Fruit fly (Drosophila melanogaster): ENCODE data around the gene CG15765.

Gene CG15765

dm6 chrX:5768602-5769251 is 49.6 kb upstream of the CG15765 start (continued):
- TF ChIP-seq dan (GFP tag; IDR thresholded peaks at IDR 0.05) (no peak), bowl (GFP tag; IDR thresholded peaks at IDR 0.05) (no peak), jumu (GFP tag; optimal IDR thresholded peaks at IDR 0.05) (no peak), Dbx (GFP tag; IDR thresholded peaks at IDR 0.05) (no peak), ash1 (GFP tag; optimal IDR thresholded peaks at IDR 0.05) (no peak), disco-r (GFP tag; optimal IDR thresholded peaks at IDR 0.05) (no peak), CG1529 (GFP tag; optimal IDR thresholded peaks at IDR 0.05) (no peak), eve (GFP tag; optimal IDR thresholded peaks at IDR 0.05) (peak in 1 of 2 experiments; percentile 21), Xrp1 (GFP tag; IDR thresholded peaks at IDR 0.05) (peak; percentile 41; the same call in 1 of the 2 replicates), tin (GFP tag; optimal IDR thresholded peaks at IDR 0.05) (no peak), CG17912 (GFP tag; optimal IDR thresholded peaks at IDR 0.05) (no peak), zen2 (GFP tag; IDR thresholded peaks at IDR 0.05; ENCODE audit: partially characterized antibody) (no peak), gfzf (GFP tag; optimal IDR thresholded peaks at IDR 0.05) (no peak), Hmr (GFP tag; optimal IDR thresholded peaks at IDR 0.05) (no peak), CG4424 (GFP tag; optimal IDR thresholded peaks at IDR 0.05) (no peak), BEAF-32 (GFP tag; optimal IDR thresholded peaks at IDR 0.05) (no peak), CG11504 (tag; optimal IDR thresholded peaks at IDR 0.05) (no peak), Hr3 (GFP tag; optimal IDR thresholded peaks at IDR 0.05) (no peak), YL-1 (GFP tag; optimal IDR thresholded peaks at IDR 0.05) (no peak), CG32772 (GFP tag; IDR thresholded peaks at IDR 0.05) (no peak), CG3838 (GFP tag; optimal IDR thresholded peaks at IDR 0.05) (no peak), CG8089 (GFP tag; optimal IDR thresholded peaks at IDR 0.05) (no peak), CG8359 (GFP tag; optimal IDR thresholded peaks at IDR 0.05; ENCODE audit: borderline replicate concordance) (no peak), klu (GFP tag; IDR thresholded peaks at IDR 0.05) (no peak), cwo (GFP tag; optimal IDR thresholded peaks at IDR 0.05) (no peak), CG17568 (GFP tag; optimal IDR thresholded peaks at IDR 0.05) (no peak), esg (GFP tag; conservative IDR thresholded peaks at IDR 0.05) (no peak), CG2116 (GFP tag; optimal IDR thresholded peaks at IDR 0.05) (no peak), nom (GFP tag; optimal IDR thresholded peaks at IDR 0.05) (peak; percentile 87), Blimp-1 (GFP tag; optimal IDR thresholded peaks at IDR 0.05) (peak; percentile 53), CG2199 (GFP tag; IDR thresholded peaks at IDR 0.05) (no peak), CG15269 (tag; optimal IDR thresholded peaks at IDR 0.05) (no peak), CG1603 (tag; optimal IDR thresholded peaks at IDR 0.05) (no peak), cg (GFP tag; optimal IDR thresholded peaks at IDR 0.05) (no peak)

dm6 chrX:5770730-5771181 is 47.6 kb upstream of the CG15765 start, which contains the start of gene CG3097:
TSS of gene CG3097 (minus strand) at chrX:5770780.
- TF ChIP-seq sna (GFP tag; IDR thresholded peaks at IDR 0.05; ENCODE audit: partially characterized antibody), result peak; percentile 46; the same call in 1 of the 2 replicates
- TF ChIP-seq CG3065 (GFP tag; optimal IDR thresholded peaks at IDR 0.05), result peak; percentile 86
- TF ChIP-seq crol (GFP tag; IDR thresholded peaks at IDR 0.05), result peak; percentile 100
- no peak for TF ChIP-seq pum (GFP tag; optimal IDR thresholded peaks at IDR 0.05)
- no peak for TF ChIP-seq CG4707 (GFP tag; optimal IDR thresholded peaks at IDR 0.05)
- TF ChIP-seq amos (GFP tag; IDR thresholded peaks at IDR 0.05; ENCODE audit: partially characterized antibody), result peak; percentile 13; the same call in 1 of the 2 replicates
- peak; percentile 55; the same call in 2 of the 3 replicates for TF ChIP-seq ci (GFP tag; IDR thresholded peaks at IDR 0.05)
- TF ChIP-seq Hr78 (GFP tag; optimal IDR thresholded peaks at IDR 0.05), result peak in 1 of 2 experiments; percentile 40
- peak; percentile 29; the same call in 1 of the 3 replicates for TF ChIP-seq gce (GFP tag; IDR thresholded peaks at IDR 0.05)
- TF ChIP-seq klu (GFP tag; IDR thresholded peaks at IDR 0.05), result peak; percentile 76
- TF ChIP-seq ken (GFP tag; IDR thresholded peaks at IDR 0.05), result 0 out of 3 replicates have a peak, but pooled peaks have one; percentile 28
- TF ChIP-seq CG4328 (GFP tag; optimal IDR thresholded peaks at IDR 0.05), result no peak
- peak; percentile 83 for TF ChIP-seq CG4360 (GFP tag; IDR thresholded peaks at IDR 0.05)
- peak; percentile 99 for TF ChIP-seq z (GFP tag; IDR thresholded peaks at IDR 0.05)
- TF ChIP-seq Blimp-1 (GFP tag; optimal IDR thresholded peaks at IDR 0.05), result peak; percentile 41
- 0 out of 2 replicates have a peak, but pooled peaks have one; percentile 8 for TF ChIP-seq nerfin-2 (GFP tag; IDR thresholded peaks at IDR 0.05; ENCODE audit: partially characterized antibody)
- peak; percentile 7 for TF ChIP-seq gsb-n (tag; optimal IDR thresholded peaks at IDR 0.05)
- TF ChIP-seq Jarid2 (GFP tag; optimal IDR thresholded peaks at IDR 0.05), result peak; percentile 24
- peak; percentile 25 for TF ChIP-seq cg (GFP tag; optimal IDR thresholded peaks at IDR 0.05)
